Worm (Caenorhabditis elegans): ENCODE data around the gene F17C8.9.

F17C8.9 gene

ce11 chrIII:4756983-4757382, 22.8 kb downstream of the F17C8.9 start, which contains the start of gene fbxl-2 (continued):
- peak; percentile 95 for TF ChIP-seq nhr-20 (tag; optimal IDR thresholded peaks at IDR 0.05)
- peak; percentile 93 for TF ChIP-seq irx-1 (tag; optimal IDR thresholded peaks at IDR 0.05)
- TF ChIP-seq zip-4 (GFP tag; optimal IDR thresholded peaks at IDR 0.05) = peak; percentile 88
- peak; percentile 95 for TF ChIP-seq dsc-1 (tag; optimal IDR thresholded peaks at IDR 0.05)
- peak; percentile 97 to 99 (median 98) for TF ChIP-seq ceh-82 (tag; optimal IDR thresholded peaks at IDR 0.05)
- TF ChIP-seq ceh-63 (GFP tag; optimal IDR thresholded peaks at IDR 0.05) = peak; percentile 44
- no peak for TF ChIP-seq zag-1 (tag; optimal IDR thresholded peaks at IDR 0.05)
- TF ChIP-seq egl-13 (tag; optimal IDR thresholded peaks at IDR 0.05) = peak; percentile 89
- TF ChIP-seq ceh-8 (GFP tag; optimal IDR thresholded peaks at IDR 0.05) = peak; percentile 94
- peak; percentile 97 for TF ChIP-seq isw-1 (GFP tag; IDR thresholded peaks at IDR 0.05)
- TF ChIP-seq ama-1 (optimal IDR thresholded peaks at IDR 0.05) = no peak
- peak; percentile 99 for TF ChIP-seq C04F5.9 (tag; optimal IDR thresholded peaks at IDR 0.05)
- TF ChIP-seq ceh-90 (tag; optimal IDR thresholded peaks at IDR 0.05) = peak; percentile 41
- peak; percentile 73 for TF ChIP-seq fkh-4 (tag; optimal IDR thresholded peaks at IDR 0.05; ENCODE audit: borderline replicate concordance)
- peak; percentile 87 for TF ChIP-seq fos-1 (tag; optimal IDR thresholded peaks at IDR 0.05)
- peak; percentile 91 for TF ChIP-seq pax-3 (tag; optimal IDR thresholded peaks at IDR 0.05)
- peak; percentile 73 for TF ChIP-seq unc-98 (GFP tag; IDR thresholded peaks at IDR 0.05)
- no peak for TF ChIP-seq pqm-1 (tag; optimal IDR thresholded peaks at IDR 0.05)
- no peak for TF ChIP-seq tlp-1 (tag; optimal IDR thresholded peaks at IDR 0.05)
- TF ChIP-seq egl-27 (tag; optimal IDR thresholded peaks at IDR 0.05) = no peak
- no peak for TF ChIP-seq ets-5 (GFP tag; IDR thresholded peaks at IDR 0.05)
- TF ChIP-seq nhr-84 (tag; optimal IDR thresholded peaks at IDR 0.05) = no peak
- peak; percentile 95 for TF ChIP-seq jun-1 (tag; optimal IDR thresholded peaks at IDR 0.05)
- peak; percentile 98 for TF ChIP-seq snu-23 (GFP tag; optimal IDR thresholded peaks at IDR 0.05)
- TF ChIP-seq lin-39 (tag; optimal IDR thresholded peaks at IDR 0.05) = peak; percentile 85
- TF ChIP-seq elt-2 (tag; optimal IDR thresholded peaks at IDR 0.05) = peak; percentile 87
- peak; percentile 47 for TF ChIP-seq aha-1 (tag; optimal IDR thresholded peaks at IDR 0.05)
- TF ChIP-seq ztf-11 (tag; optimal IDR thresholded peaks at IDR 0.05) = peak in 1 of 2 experiments; percentile 88
- TF ChIP-seq unc-86 (tag; optimal IDR thresholded peaks at IDR 0.05) = peak; percentile 94
- peak; percentile 90 for TF ChIP-seq nhr-237 (tag; optimal IDR thresholded peaks at IDR 0.05)
- peak; percentile 97 for TF ChIP-seq mep-1 (tag; optimal IDR thresholded peaks at IDR 0.05)
- TF ChIP-seq aly-2 (tag; optimal IDR thresholded peaks at IDR 0.05) = peak; percentile 83

- no peak for TF ChIP-seq efl-3 (GFP tag; optimal IDR thresholded peaks at IDR 0.05)
- no peak for TF ChIP-seq efl-1 (optimal IDR thresholded peaks at IDR 0.05)
- peak in 1 of 2 experiments; percentile 25 for TF ChIP-seq efl-1 (GFP tag; optimal IDR thresholded peaks at IDR 0.05 in 1 of 2)
Observed at ce11 chrIII:4762846-4763245, 28.7 kb downstream of the F17C8.9 start.

- TF ChIP-seq efl-1 (optimal IDR thresholded peaks at IDR 0.05) (no peak), efl-1 (GFP tag; optimal IDR thresholded peaks at IDR 0.05 in 1 of 2) (peak in 1 of 2 experiments; percentile 36), efl-3 (GFP tag; optimal IDR thresholded peaks at IDR 0.05) (no peak), ceh-82 (tag; optimal IDR thresholded peaks at IDR 0.05) (no peak), hlh-4 (tag; optimal IDR thresholded peaks at IDR 0.05) (no peak), pax-3 (tag; optimal IDR thresholded peaks at IDR 0.05) (no peak)
Observed at ce11 chrIII:4763509-4763908, 29.4 kb downstream of the F17C8.9 start, which contains the start of gene B0393.4. Gene B0393.4, minus strand, starts transcription at chrIII:4763609.

- no peak for TF ChIP-seq Y116A8C.19 (tag; optimal IDR thresholded peaks at IDR 0.05; ENCODE audit: borderline replicate concordance)
- TF ChIP-seq unc-30 (tag; optimal IDR thresholded peaks at IDR 0.05) = no peak
- no peak for TF ChIP-seq swsn-7 (tag; optimal IDR thresholded peaks at IDR 0.05)
- TF ChIP-seq nhr-19 (GFP tag; conservative IDR thresholded peaks at IDR 0.05) = no peak
- TF ChIP-seq skn-1 (tag; optimal IDR thresholded peaks at IDR 0.05) = no peak
- TF ChIP-seq ceh-90 (tag; optimal IDR thresholded peaks at IDR 0.05) = no peak
- no peak for TF ChIP-seq elt-2 (tag; optimal IDR thresholded peaks at IDR 0.05)
- TF ChIP-seq nhr-12 (tag; optimal IDR thresholded peaks at IDR 0.05) = no peak
- no peak for TF ChIP-seq snu-23 (GFP tag; optimal IDR thresholded peaks at IDR 0.05)
- no peak for TF ChIP-seq mef-2 (tag; optimal IDR thresholded peaks at IDR 0.05)
- TF ChIP-seq xbp-1 (tag; optimal IDR thresholded peaks at IDR 0.05) = no peak
- TF ChIP-seq jun-1 (tag; optimal IDR thresholded peaks at IDR 0.05) = no peak
- no peak for TF ChIP-seq ces-1 (GFP tag; optimal IDR thresholded peaks at IDR 0.05)
- no peak for TF ChIP-seq efl-3 (GFP tag; optimal IDR thresholded peaks at IDR 0.05)
- no peak for TF ChIP-seq nhr-20 (tag; optimal IDR thresholded peaks at IDR 0.05)
- TF ChIP-seq zag-1 (tag; optimal IDR thresholded peaks at IDR 0.05) = no peak
- no peak for TF ChIP-seq ceh-82 (tag; optimal IDR thresholded peaks at IDR 0.05)
- no peak for TF ChIP-seq pag-3 (tag; optimal IDR thresholded peaks at IDR 0.05; ENCODE audit: borderline replicate concordance, insufficient read depth)
- TF ChIP-seq ama-1 (optimal IDR thresholded peaks at IDR 0.05) = no peak
- TF ChIP-seq C04F5.9 (tag; optimal IDR thresholded peaks at IDR 0.05) = no peak
Observed at ce11 chrIII:4765474-4765873, 31.3 kb downstream of the F17C8.9 start, which contains the start of gene B0393.5. Gene B0393.5, plus strand, starts transcription at chrIII:4765774.
